Worm (Caenorhabditis elegans): ENCODE results near the gene Y39B6A.69.

The Y39B6A.69 gene

ce11 chrV:19120743-19121642 lies 31.2 kb downstream of the Y39B6A.69 start:
- peak; percentile 63 for TF ChIP-seq zip-8 (tag; optimal IDR thresholded peaks at IDR 0.05)
- TF ChIP-seq drap-1 (GFP tag; optimal IDR thresholded peaks at IDR 0.05) = no peak
- no peak for TF ChIP-seq nhr-237 (tag; optimal IDR thresholded peaks at IDR 0.05)

ce11 chrV:19119260-19119659 lies 33.0 kb downstream of the Y39B6A.69 start, which contains the start of gene Y39B6A.13:
Gene Y39B6A.13, minus strand, starts transcription at chrV:19119425.
- TF ChIP-seq nhr-2 (tag; optimal IDR thresholded peaks at IDR 0.05) (no peak), lin-13 (tag; optimal IDR thresholded peaks at IDR 0.05) (peak; percentile 3), ces-1 (GFP tag; optimal IDR thresholded peaks at IDR 0.05) (peak; percentile 86), pha-4 (tag; optimal IDR thresholded peaks at IDR 0.05) (peak; percentile 12), elt-1 (tag; optimal IDR thresholded peaks at IDR 0.05; ENCODE audit: borderline replicate concordance, insufficient read depth) (no peak), lsy-2 (tag; optimal IDR thresholded peaks at IDR 0.05) (peak; percentile 17), sem-2 (GFP tag; optimal IDR thresholded peaks at IDR 0.05) (no peak), lin-32 (GFP tag; optimal IDR thresholded peaks at IDR 0.05) (no peak)

ce11 chrV:19118312-19118711 lies 33.9 kb downstream of the Y39B6A.69 start, which contains the start of gene pro-3:
Gene pro-3, minus strand, starts transcription at chrV:19118412.
- no peak for TF ChIP-seq snpc-4 (tag; optimal IDR thresholded peaks at IDR 0.05)
- no peak for TF ChIP-seq mls-2 (tag; optimal IDR thresholded peaks at IDR 0.05)
- no peak for TF ChIP-seq M03D4.4 (tag; optimal IDR thresholded peaks at IDR 0.05)
- no peak for TF ChIP-seq nhr-237 (tag; optimal IDR thresholded peaks at IDR 0.05)
- no peak for TF ChIP-seq lin-32 (GFP tag; optimal IDR thresholded peaks at IDR 0.05)
- no peak for TF ChIP-seq pha-4 (tag; optimal IDR thresholded peaks at IDR 0.05)
- no peak for TF ChIP-seq zip-8 (tag; optimal IDR thresholded peaks at IDR 0.05)
- no peak for TF ChIP-seq lin-13 (tag; optimal IDR thresholded peaks at IDR 0.05)
- TF ChIP-seq nhr-12 (tag; optimal IDR thresholded peaks at IDR 0.05) = no peak
- no peak for TF ChIP-seq bed-3 (GFP tag; optimal IDR thresholded peaks at IDR 0.05)
- no peak for TF ChIP-seq ztf-11 (tag; optimal IDR thresholded peaks at IDR 0.05)
- no peak for TF ChIP-seq unc-62 (GFP tag; optimal IDR thresholded peaks at IDR 0.05)
- no peak for TF ChIP-seq mab-5 (tag; optimal IDR thresholded peaks at IDR 0.05)
- no peak for TF ChIP-seq mep-1 (tag; optimal IDR thresholded peaks at IDR 0.05)
- no peak for TF ChIP-seq elt-1 (tag; optimal IDR thresholded peaks at IDR 0.05; ENCODE audit: borderline replicate concordance, insufficient read depth)
- no peak for TF ChIP-seq ceh-43 (GFP tag; optimal IDR thresholded peaks at IDR 0.05)

- TF ChIP-seq cnd-1 (tag; optimal IDR thresholded peaks at IDR 0.05) (no peak), lin-13 (tag; optimal IDR thresholded peaks at IDR 0.05) (no peak), ces-1 (GFP tag; optimal IDR thresholded peaks at IDR 0.05) (no peak), unc-120 (tag; optimal IDR thresholded peaks at IDR 0.05; ENCODE audit: poor library complexity, severe bottlenecking) (no peak), ztf-11 (tag; optimal IDR thresholded peaks at IDR 0.05) (no peak), elt-1 (tag; optimal IDR thresholded peaks at IDR 0.05; ENCODE audit: borderline replicate concordance, insufficient read depth) (no peak), nhr-2 (tag; optimal IDR thresholded peaks at IDR 0.05) (no peak), sem-2 (GFP tag; optimal IDR thresholded peaks at IDR 0.05) (no peak), nhr-237 (tag; optimal IDR thresholded peaks at IDR 0.05) (no peak), ham-2 (GFP tag; optimal IDR thresholded peaks at IDR 0.05) (no peak), nhr-76 (tag; optimal IDR thresholded peaks at IDR 0.05) (no peak), flh-1 (GFP tag; optimal IDR thresholded peaks at IDR 0.05) (no peak), mab-5 (tag; optimal IDR thresholded peaks at IDR 0.05) (no peak), hlh-1 (tag; optimal IDR thresholded peaks at IDR 0.05) (no peak), lin-32 (GFP tag; optimal IDR thresholded peaks at IDR 0.05) (no peak), lsy-2 (tag; optimal IDR thresholded peaks at IDR 0.05) (no peak), elt-3 (tag; optimal IDR thresholded peaks at IDR 0.05) (no peak), pha-4 (tag; optimal IDR thresholded peaks at IDR 0.05) (no peak)
Observed at ce11 chrV:19116872-19117372, 35.3 kb downstream of the Y39B6A.69 start.

ce11 chrV:19107065-19107464 lies 45.2 kb downstream of the Y39B6A.69 start:
- TF ChIP-seq mep-1 (tag; optimal IDR thresholded peaks at IDR 0.05) (no peak), sem-2 (GFP tag; optimal IDR thresholded peaks at IDR 0.05) (no peak), drap-1 (GFP tag; optimal IDR thresholded peaks at IDR 0.05) (no peak), nhr-2 (tag; optimal IDR thresholded peaks at IDR 0.05) (no peak), M03D4.4 (tag; optimal IDR thresholded peaks at IDR 0.05) (no peak), ztf-11 (tag; optimal IDR thresholded peaks at IDR 0.05) (no peak), unc-39 (tag; optimal IDR thresholded peaks at IDR 0.05) (no peak), nhr-237 (tag; optimal IDR thresholded peaks at IDR 0.05) (no peak), lin-32 (GFP tag; optimal IDR thresholded peaks at IDR 0.05) (no peak), flh-1 (GFP tag; optimal IDR thresholded peaks at IDR 0.05) (no peak)

Data from whole organism, mixed stage, embryonic.